Worm (Caenorhabditis elegans): ENCODE data around the gene B0524.6.
A peak's percentile ranks its signal among the peaks of the same experiment; 100 is the strongest.

- TF ChIP-seq fkh-10 (GFP tag; optimal IDR thresholded peaks at IDR 0.05) (no peak), ceh-82 (tag; optimal IDR thresholded peaks at IDR 0.05) (no peak), dpl-1 (GFP tag; optimal IDR thresholded peaks at IDR 0.05) (peak in 1 of 3 experiments; percentile 4), hlh-4 (tag; optimal IDR thresholded peaks at IDR 0.05) (no peak), lin-39 (tag; optimal IDR thresholded peaks at IDR 0.05) (no peak), egl-13 (tag; optimal IDR thresholded peaks at IDR 0.05) (no peak), zag-1 (tag; optimal IDR thresholded peaks at IDR 0.05) (no peak), nhr-90 (tag; optimal IDR thresholded peaks at IDR 0.05; ENCODE audit: poor library complexity) (no peak), ces-1 (GFP tag; optimal IDR thresholded peaks at IDR 0.05) (no peak)
Measured at ce11 chrIII:1949362-1949761, 43.9 kb upstream of the B0524.6 start.

All from whole organism, L1 larva.